Fruit fly (Drosophila melanogaster) whole organism, embryonic: ENCODE measurements around the gene CG33299.

Source experiments
- Blimp-1 ChIP-seq: fragments of 200-800 bp; sonication (Bioruptor generic); optimal IDR thresholded peaks from 3 replicates; lab custom pipeline; 2018; ENCODE audit warnings: missing biosample characterization, missing genetic modification characterization, mild to moderate bottlenecking, moderate library complexity, missing genetic modification reagents
- CG10654 ChIP-seq: fragments of 200-800 bp; sonication (Bioruptor generic); optimal IDR thresholded peaks from 2 replicates; lab custom pipeline; 2016; ENCODE audit warnings: missing biosample characterization, missing genetic modification characterization
- CG14050 ChIP-seq: fragments of 200-800 bp; sonication (Bioruptor generic); IDR thresholded peaks from 3 replicates; pipeline ENCODE4 v1.3.6; 2022; ENCODE audit warnings: missing biosample characterization, missing genetic modification characterization
- CG18011 ChIP-seq: fragments of 200-800 bp; sonication (Bioruptor generic); optimal IDR thresholded peaks from 2 replicates; lab custom pipeline; 2017; ENCODE audit warnings: missing biosample characterization, missing genetic modification characterization, mild to moderate bottlenecking, moderate library complexity, missing genotype
- D ChIP-seq, 2 experiments: fragments of 200-800 bp in 1 of 2; fragments of >200 bp in 1 of 2; sonication (Bioruptor generic) in 1 of 2; optimal IDR thresholded peaks; 2 replicates in 1 of 2; 3 replicates in 1 of 2; lab custom pipeline; 2017; ENCODE audit warnings: mild to moderate bottlenecking in 1 of 2, missing biosample characterization in 1 of 2, missing genetic modification characterization in 1 of 2, missing genetic modification reagents in 1 of 2
- Dbx ChIP-seq: fragments of 200-800 bp; sonication (Bioruptor generic); IDR thresholded peaks from 3 replicates; pipeline ENCODE4 v1.3.6; 2022; ENCODE audit warnings: missing biosample characterization, missing genetic modification characterization
- Dfd ChIP-seq, 2 experiments: fragments of >200 bp; optimal IDR thresholded peaks; 2 replicates each; lab custom pipeline; 2017; ENCODE audit warnings: missing biosample characterization in 2 of 2, missing genetic modification characterization in 2 of 2
- Eip74EF ChIP-seq, 2 experiments: fragments of 200-800 bp in 1 of 2; fragments of >200 bp in 1 of 2; sonication (Bioruptor generic) in 1 of 2; optimal IDR thresholded peaks; 2 replicates each; lab custom pipeline; 2017 to 2019; ENCODE audit warnings: missing biosample characterization in 2 of 2, missing genetic modification characterization in 2 of 2, mild to moderate bottlenecking in 1 of 2, moderate library complexity in 1 of 2
- Gsc ChIP-seq: fragments of 200-800 bp; sonication (Bioruptor generic); IDR thresholded peaks from 2 replicates; pipeline ENCODE4 v1.3.6; 2022; ENCODE audit warnings: missing biosample characterization, missing genetic modification characterization
- en ChIP-seq: fragments of 200-800 bp; sonication (Bioruptor generic); optimal IDR thresholded peaks from 2 replicates; lab custom pipeline; 2016; ENCODE audit warnings: missing biosample characterization, missing genetic modification characterization
- h ChIP-seq: fragments of >200 bp; optimal IDR thresholded peaks from 2 replicates; lab custom pipeline; 2017
- ro ChIP-seq: fragments of 200-800 bp; sonication (Bioruptor generic); IDR thresholded peaks from 2 replicates; pipeline ENCODE4 v1.3.6; 2022; ENCODE audit warnings: missing biosample characterization, missing genetic modification characterization

- peak in 1 of 2 experiments; percentile 60 for TF ChIP-seq Eip74EF (GFP tag; optimal IDR thresholded peaks at IDR 0.05; lab: Kevin White, UChicago)
- no peak for TF ChIP-seq h (lab: Kevin White, UChicago)
- peak; percentile 64 for TF ChIP-seq CG18011 (GFP tag; lab: Kevin White, UChicago)
- TF ChIP-seq Blimp-1 (GFP tag; lab: Kevin White, UChicago) = peak; percentile 46
- 0 out of 2 replicates have a peak, but pooled peaks have one; percentile 44 for TF ChIP-seq ro (GFP tag; lab: Robert Waterston, UW)
- TF ChIP-seq Gsc (GFP tag; lab: Robert Waterston, UW) = 0 out of 2 replicates have a peak, but pooled peaks have one; percentile 15
- TF ChIP-seq CG14050 (GFP tag; lab: Robert Waterston, UW) = peak; percentile 56; the same call in 2 of the 3 replicates
- peak; percentile 32 for TF ChIP-seq CG10654 (GFP tag; lab: Kevin White, UChicago)
- TF ChIP-seq en (GFP tag; lab: Kevin White, UChicago) = no peak
- TF ChIP-seq Dbx (GFP tag; lab: Robert Waterston, UW) = peak; percentile 84
- no peak for TF ChIP-seq D (optimal IDR thresholded peaks at IDR 0.05; lab: Kevin White, UChicago)
- TF ChIP-seq D (GFP tag; optimal IDR thresholded peaks at IDR 0.05; lab: Kevin White, UChicago) = peak; percentile 46
- no peak for TF ChIP-seq Dfd (GFP tag; optimal IDR thresholded peaks at IDR 0.05; lab: Kevin White, UChicago)
Measured at dm6 chr2L:9660516-9660920, 4.1 kb downstream of the CG33299 start.
